Worm (Caenorhabditis elegans): ENCODE results near the gene C39B10.7.

DNA sequence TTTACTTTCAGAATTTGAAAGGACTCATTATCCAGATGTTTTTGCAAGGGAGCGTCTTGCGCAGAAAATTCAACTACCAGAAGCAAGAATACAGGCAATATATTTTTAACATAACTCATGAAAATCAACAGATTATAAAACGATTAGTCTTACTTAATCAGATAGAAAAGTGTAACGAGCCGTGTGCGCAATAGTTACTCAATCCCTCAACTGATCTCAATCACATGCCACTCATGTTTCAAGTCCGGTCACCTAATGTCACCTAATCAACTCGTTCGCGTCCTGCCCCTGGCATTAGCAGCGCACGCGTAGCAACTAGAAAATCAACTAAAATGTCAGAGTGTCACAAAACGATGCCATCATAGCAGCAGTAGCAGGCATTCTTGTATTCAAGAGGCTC is 39.9 kb downstream of the C39B10.7 start:
- TF ChIP-seq unc-55 (GFP tag; optimal IDR thresholded peaks at IDR 0.05) (no peak), pag-3 (tag; optimal IDR thresholded peaks at IDR 0.05; ENCODE audit: borderline replicate concordance) (no peak), zip-5 (tag; optimal IDR thresholded peaks at IDR 0.05) (no peak), hlh-15 (tag; optimal IDR thresholded peaks at IDR 0.05) (no peak)
